Worm (Caenorhabditis elegans): Measurements from ENCODE around the gene sru-6.

Gene sru-6

DNA sequence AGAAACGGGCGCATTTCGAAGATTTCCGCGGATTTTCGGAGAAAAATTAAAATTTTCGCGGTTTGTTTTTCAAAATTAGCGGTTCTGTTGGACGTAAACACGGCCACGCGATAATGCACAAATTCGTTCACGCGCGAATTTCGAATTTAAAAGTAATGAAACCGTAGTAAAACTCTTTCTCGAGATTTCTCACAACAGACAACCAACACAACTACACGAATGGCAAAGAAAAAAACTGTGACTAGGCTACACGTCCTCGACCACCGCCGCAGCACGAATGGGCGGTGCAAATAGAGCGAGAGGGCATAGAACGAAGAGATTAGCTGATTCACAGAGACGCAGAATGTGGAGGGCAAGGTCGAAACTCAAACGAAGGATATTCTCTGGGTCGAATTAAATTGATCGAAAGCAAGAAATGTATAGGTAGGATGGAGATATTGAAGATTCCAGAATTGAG, 49.5 kb upstream of the sru-6 start, which contains the start of gene idh-1 (continued):
- TF ChIP-seq nfyb-1 (GFP tag; IDR thresholded peaks at IDR 0.05), result 0 out of 2 replicates have a peak, but pooled peaks have one; percentile 17
- 0 out of 2 replicates have a peak, but pooled peaks have one; percentile 19 for TF ChIP-seq rcor-1 (GFP tag; IDR thresholded peaks at IDR 0.05)
- no peak for TF ChIP-seq sdz-38 (tag; optimal IDR thresholded peaks at IDR 0.05)
- peak; percentile 53 for TF ChIP-seq tbp1 (GFP tag; optimal IDR thresholded peaks at IDR 0.05)
- no peak for TF ChIP-seq atf-7 (tag; optimal IDR thresholded peaks at IDR 0.05)
- no peak for TF ChIP-seq ZK185.1 (tag; optimal IDR thresholded peaks at IDR 0.05; ENCODE audit: poor library complexity, severe bottlenecking)
- TF ChIP-seq F57C9.4 (tag; optimal IDR thresholded peaks at IDR 0.05), result no peak
- TF ChIP-seq T26A5.8 (tag; optimal IDR thresholded peaks at IDR 0.05), result no peak
- no peak for TF ChIP-seq lag-1 (GFP tag; IDR thresholded peaks at IDR 0.05)
- no peak for TF ChIP-seq chd-7 (tag; optimal IDR thresholded peaks at IDR 0.05)
- TF ChIP-seq Y67H2A.10 (GFP tag; conservative IDR thresholded peaks at IDR 0.05), result no peak; the same call in 1 of the 2 replicates
- no peak for TF ChIP-seq F39B2.1 (GFP tag; IDR thresholded peaks at IDR 0.05)
- no peak for TF ChIP-seq Y53F4B.3 (GFP tag; IDR thresholded peaks at IDR 0.05)
- TF ChIP-seq ceh-58 (GFP tag; IDR thresholded peaks at IDR 0.05), result no peak
- no peak for TF ChIP-seq nhr-120 (GFP tag; IDR thresholded peaks at IDR 0.05)
- no peak for TF ChIP-seq unc-62 (GFP tag; optimal IDR thresholded peaks at IDR 0.05)
- peak; percentile 64; the same call in 1 of the 2 replicates for TF ChIP-seq dox-1 (GFP tag; IDR thresholded peaks at IDR 0.05)
- peak; percentile 65 for TF ChIP-seq hsf-1 (GFP tag; IDR thresholded peaks at IDR 0.05)
- peak; percentile 88 for TF ChIP-seq dpl-1 (GFP tag; optimal IDR thresholded peaks at IDR 0.05)
- TF ChIP-seq egl-18 (GFP tag; IDR thresholded peaks at IDR 0.05), result no peak
- no peak for TF ChIP-seq bed-2 (GFP tag; IDR thresholded peaks at IDR 0.05)
- peak; percentile 37; the same call in 1 of the 2 replicates for TF ChIP-seq Y56A3A.18 (GFP tag; IDR thresholded peaks at IDR 0.05)
- no peak for TF ChIP-seq lsy-27 (tag; optimal IDR thresholded peaks at IDR 0.05; ENCODE audit: borderline replicate concordance, insufficient read depth)
- TF ChIP-seq K12H6.12 (tag; optimal IDR thresholded peaks at IDR 0.05), result no peak
- TF ChIP-seq ets-4 (GFP tag; optimal IDR thresholded peaks at IDR 0.05), result no peak
- TF ChIP-seq aptf-3 (GFP tag; IDR thresholded peaks at IDR 0.05), result no peak
- TF ChIP-seq ekl-4 (GFP tag; IDR thresholded peaks at IDR 0.05), result no peak
- peak; percentile 20 for TF ChIP-seq nhr-80 (tag; optimal IDR thresholded peaks at IDR 0.05)
- no peak for TF ChIP-seq ztf-18 (tag; optimal IDR thresholded peaks at IDR 0.05)
- TF ChIP-seq egrh-3 (GFP tag; IDR thresholded peaks at IDR 0.05), result no peak
- peak; percentile 13 for TF ChIP-seq F49E8.2 (tag; optimal IDR thresholded peaks at IDR 0.05; ENCODE audit: insufficient read depth)
- peak; percentile 23 for TF ChIP-seq ama-1 (optimal IDR thresholded peaks at IDR 0.05)
- TF ChIP-seq ama-1 (GFP tag; optimal IDR thresholded peaks at IDR 0.05), result no peak
- no peak for TF ChIP-seq mxl-1 (tag; optimal IDR thresholded peaks at IDR 0.05)

ce11 chrIV:9441391-9441790, 49.0 kb upstream of the sru-6 start:
- TF ChIP-seq nfya-1 (tag; optimal IDR thresholded peaks at IDR 0.05; ENCODE audit: borderline replicate concordance, insufficient read depth), result no peak
- TF ChIP-seq nhr-80 (tag; optimal IDR thresholded peaks at IDR 0.05), result peak; percentile 23
- TF ChIP-seq lsl-1 (GFP tag; optimal IDR thresholded peaks at IDR 0.05), result no peak
- TF ChIP-seq K12H6.12 (tag; optimal IDR thresholded peaks at IDR 0.05), result no peak

DNA sequence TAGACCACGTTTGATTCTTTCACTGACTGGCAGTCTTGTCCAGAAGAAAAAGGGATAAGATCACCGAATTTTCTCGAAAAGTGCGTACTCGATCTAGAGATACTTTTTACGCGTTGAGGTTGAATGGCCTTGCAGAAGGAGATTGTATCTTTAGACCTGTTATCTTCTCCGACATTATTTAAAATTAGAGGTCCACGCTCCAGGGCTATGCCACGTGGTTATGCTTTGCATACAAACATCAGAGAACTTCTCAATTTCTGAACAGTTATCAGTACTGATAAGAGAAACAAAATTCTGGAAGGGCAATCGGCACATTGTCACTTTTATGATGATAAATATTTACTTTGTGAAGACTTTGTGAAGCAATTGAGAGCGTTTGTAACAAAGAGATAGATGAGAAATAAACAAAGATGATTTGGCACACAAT, 48.3 kb upstream of the sru-6 start:
- TF ChIP-seq B0336.3 (GFP tag; IDR thresholded peaks at IDR 0.05), result peak; percentile 68
- peak; percentile 41 for TF ChIP-seq repo-1 (tag; optimal IDR thresholded peaks at IDR 0.05)
- TF ChIP-seq mcd-1 (GFP tag; IDR thresholded peaks at IDR 0.05), result 0 out of 2 replicates have a peak, but pooled peaks have one; percentile 17
- peak; percentile 30 for TF ChIP-seq athp-1 (tag; optimal IDR thresholded peaks at IDR 0.05)
- TF ChIP-seq unc-62 (GFP tag; optimal IDR thresholded peaks at IDR 0.05), result peak; percentile 11
- peak; percentile 44; the same call in 1 of the 2 replicates for TF ChIP-seq dox-1 (GFP tag; IDR thresholded peaks at IDR 0.05)
- TF ChIP-seq ztf-22 (GFP tag; optimal IDR thresholded peaks at IDR 0.05), result peak; percentile 47
- TF ChIP-seq attf-6 (GFP tag; IDR thresholded peaks at IDR 0.05), result no peak
- TF ChIP-seq egl-18 (GFP tag; IDR thresholded peaks at IDR 0.05), result no peak
- peak; percentile 42 for TF ChIP-seq nhr-90 (tag; optimal IDR thresholded peaks at IDR 0.05)
- peak; percentile 46 for TF ChIP-seq chd-7 (tag; optimal IDR thresholded peaks at IDR 0.05)
- peak; percentile 86 for TF ChIP-seq nhr-80 (tag; optimal IDR thresholded peaks at IDR 0.05)
- TF ChIP-seq tbp1 (GFP tag; optimal IDR thresholded peaks at IDR 0.05), result peak; percentile 49
- TF ChIP-seq ets-4 (GFP tag; optimal IDR thresholded peaks at IDR 0.05), result peak; percentile 36
- peak; percentile 59; the same call in 1 of the 2 replicates for TF ChIP-seq hsf-1 (GFP tag; IDR thresholded peaks at IDR 0.05)
- TF ChIP-seq mxl-1 (tag; optimal IDR thresholded peaks at IDR 0.05), result no peak
- no peak for TF ChIP-seq efl-1 (GFP tag; optimal IDR thresholded peaks at IDR 0.05)
- peak; percentile 53 for TF ChIP-seq tlf-1 (GFP tag; optimal IDR thresholded peaks at IDR 0.05)
- 0 out of 2 replicates have a peak, but pooled peaks have one; percentile 21 for TF ChIP-seq madf-3 (GFP tag; IDR thresholded peaks at IDR 0.05)
- TF ChIP-seq ztf-26 (tag; optimal IDR thresholded peaks at IDR 0.05), result peak; percentile 81

Data from whole organism, young adult.